Fruit fly (Drosophila melanogaster) whole organism, embryonic: ENCODE measurements around the gene PGAP2.

Source experiments
- BEAF-32 ChIP-seq: fragments of 200-800 bp; sonication (Bioruptor generic); optimal IDR thresholded peaks from 3 replicates; lab custom pipeline; 2017; ENCODE audit warnings: missing biosample characterization, missing genetic modification characterization, mild to moderate bottlenecking, moderate library complexity, missing genetic modification reagents
- C15 ChIP-seq: fragments of 200-800 bp; sonication (Bioruptor generic); IDR thresholded peaks from 3 replicates; pipeline ENCODE4 v1.3.6; 2022; ENCODE audit warnings: missing biosample characterization, missing genetic modification characterization
- CG10462 ChIP-seq: fragments of 200-800 bp; sonication (Bioruptor generic); optimal IDR thresholded peaks from 2 replicates; lab custom pipeline; 2016; ENCODE audit warnings: missing biosample characterization, missing genetic modification characterization
- CG13424 ChIP-seq: fragments of 200-800 bp; sonication (Bioruptor generic); optimal IDR thresholded peaks from 2 replicates; lab custom pipeline; 2019; ENCODE audit warnings: missing biosample characterization, mild to moderate bottlenecking, missing genetic modification characterization, moderate library complexity
- CG13894 ChIP-seq: fragments of 200-800 bp; sonication (Bioruptor generic); optimal IDR thresholded peaks from 3 replicates; lab custom pipeline; 2018; ENCODE audit warnings: missing biosample characterization, mild to moderate bottlenecking, missing genetic modification characterization, moderate library complexity
- CG17361 ChIP-seq: fragments of 200-800 bp; sonication (Bioruptor generic); IDR thresholded peaks from 3 replicates; pipeline ENCODE4 v1.3.6; 2022; ENCODE audit warnings: missing biosample characterization, missing genetic modification characterization
- CG18476 ChIP-seq: fragments of 200-800 bp; sonication (Bioruptor generic); optimal IDR thresholded peaks from 2 replicates; lab custom pipeline; 2016; ENCODE audit warnings: missing biosample characterization, mild to moderate bottlenecking, missing genetic modification characterization
- CG2116 ChIP-seq: fragments of 200-800 bp; sonication (Bioruptor generic); optimal IDR thresholded peaks from 3 replicates; lab custom pipeline; 2018; ENCODE audit warnings: missing biosample characterization, mild to moderate bottlenecking, missing genetic modification characterization
- CG2875 ChIP-seq: fragments of 200-800 bp; sonication (Bioruptor generic); optimal IDR thresholded peaks from 2 replicates; lab custom pipeline; 2017; ENCODE audit warnings: missing biosample characterization, mild to moderate bottlenecking, missing genetic modification characterization, missing genetic modification reagents
- CG3838 ChIP-seq: fragments of 200-800 bp; sonication (Bioruptor generic); optimal IDR thresholded peaks from 3 replicates; lab custom pipeline; 2016; ENCODE audit warnings: missing biosample characterization, missing genetic modification characterization
- CG4820 ChIP-seq: fragments of 200-800 bp; sonication (Bioruptor generic); optimal IDR thresholded peaks from 3 replicates; lab custom pipeline; 2016; ENCODE audit warnings: missing biosample characterization, missing genetic modification characterization
- CG6854 ChIP-seq: fragments of 200-800 bp; sonication (Bioruptor generic); optimal IDR thresholded peaks from 3 replicates; lab custom pipeline; 2017; ENCODE audit warnings: missing biosample characterization, mild to moderate bottlenecking, missing genetic modification characterization
- CG7745 ChIP-seq: fragments of 200-800 bp; sonication (Bioruptor generic); optimal IDR thresholded peaks from 2 replicates; lab custom pipeline; 2018; ENCODE audit warnings: missing biosample characterization, mild to moderate bottlenecking, missing genetic modification characterization, moderate library complexity
- CG9437 ChIP-seq: fragments of 200-800 bp; sonication (Bioruptor generic); optimal IDR thresholded peaks from 2 replicates; lab custom pipeline; 2018; ENCODE audit warnings: missing biosample characterization, mild to moderate bottlenecking, missing genetic modification characterization
- Camta ChIP-seq: fragments of 200-800 bp; sonication (Bioruptor generic); optimal IDR thresholded peaks from 2 replicates; lab custom pipeline; 2016; ENCODE audit warnings: missing biosample characterization, missing genetic modification characterization
- Eip74EF ChIP-seq, 2 experiments: fragments of 200-800 bp in 1 of 2; fragments of >200 bp in 1 of 2; sonication (Bioruptor generic) in 1 of 2; optimal IDR thresholded peaks; 2 replicates each; lab custom pipeline; 2017 to 2019; ENCODE audit warnings: missing biosample characterization in 2 of 2, missing genetic modification characterization in 2 of 2, mild to moderate bottlenecking in 1 of 2, moderate library complexity in 1 of 2
- Hey ChIP-seq: fragments of 200-800 bp; sonication (Bioruptor generic); optimal IDR thresholded peaks from 3 replicates; lab custom pipeline; 2018; ENCODE audit warnings: missing biosample characterization, mild to moderate bottlenecking, missing genetic modification characterization
- HmgD ChIP-seq: fragments of 200-800 bp; sonication (Bioruptor generic); optimal IDR thresholded peaks from 3 replicates; lab custom pipeline; 2016; ENCODE audit warnings: missing biosample characterization, missing genetic modification characterization
- Hmx ChIP-seq: fragments of 200-800 bp; sonication (Bioruptor generic); optimal IDR thresholded peaks from 2 replicates; lab custom pipeline; 2016; ENCODE audit warnings: missing biosample characterization, missing genetic modification characterization
- Meics ChIP-seq: fragments of 200-800 bp; sonication (Bioruptor generic); optimal IDR thresholded peaks from 2 replicates; lab custom pipeline; 2017; ENCODE audit warnings: missing biosample characterization, mild to moderate bottlenecking, missing genetic modification characterization
- Mrtf ChIP-seq: fragments of 200-800 bp; sonication (Bioruptor generic); IDR thresholded peaks from 3 replicates; pipeline ENCODE4 v1.3.6; 2022; ENCODE audit warnings: missing biosample characterization, missing genetic modification characterization
- Scr ChIP-seq: fragments of 200-800 bp; sonication (Bioruptor generic); IDR thresholded peaks from 2 replicates; pipeline ENCODE4 v1.3.6; 2022; ENCODE audit warnings: missing biosample characterization, missing genetic modification characterization; ENCODE audit not compliant: partially characterized antibody
- Sry-β ChIP-seq: fragments of 200-800 bp; sonication (Bioruptor generic); optimal IDR thresholded peaks from 2 replicates; lab custom pipeline; 2018; ENCODE audit warnings: missing biosample characterization, mild to moderate bottlenecking, missing genetic modification characterization, moderate library complexity
- Trl ChIP-seq, 3 experiments: fragments of >200 bp in 2 of 3; fragments of 200-800 bp in 1 of 3; sonication (Bioruptor generic) in 1 of 3; optimal IDR thresholded peaks; 2 replicates in 1 of 3; 3 replicates in 2 of 3; lab custom pipeline; 2016 to 2017; ENCODE audit warnings: missing biosample characterization in 1 of 3, missing genetic modification characterization in 1 of 3
- dysf ChIP-seq: fragments of 200-800 bp; sonication (Bioruptor generic); IDR thresholded peaks from 3 replicates; pipeline ENCODE4 v1.3.6; 2022; ENCODE audit warnings: missing biosample characterization, missing genetic modification characterization
- emc ChIP-seq: fragments of 200-800 bp; sonication (Bioruptor generic); optimal IDR thresholded peaks from 2 replicates; lab custom pipeline; 2016; ENCODE audit warnings: missing biosample characterization, missing genetic modification characterization
- ewg ChIP-seq: fragments of 200-800 bp; sonication (Bioruptor generic); optimal IDR thresholded peaks from 3 replicates; lab custom pipeline; 2017; ENCODE audit warnings: mild to moderate bottlenecking, missing biosample characterization, missing genetic modification reagents, missing genetic modification characterization
- grau ChIP-seq: fragments of 200-800 bp; optimal IDR thresholded peaks from 3 replicates; lab custom pipeline; 2019; ENCODE audit warnings: missing biosample characterization, mild to moderate bottlenecking, missing genetic modification characterization, moderate library complexity
- her ChIP-seq: fragments of 200-800 bp; sonication (Bioruptor generic); optimal IDR thresholded peaks from 2 replicates; lab custom pipeline; 2016; ENCODE audit warnings: missing biosample characterization, missing genetic modification characterization
- hkb ChIP-seq, 2 experiments: fragments of 200-800 bp in 1 of 2; fragments of >200 bp in 1 of 2; sonication (Bioruptor generic) in 1 of 2; IDR thresholded peaks in 1 of 2; optimal IDR thresholded peaks in 1 of 2; 2 replicates each; pipeline versions ENCODE4 v1.3.6 to Lab custom; 2017 to 2022; ENCODE audit warnings: missing biosample characterization in 1 of 2, missing genetic modification characterization in 1 of 2
- kay ChIP-seq: fragments of 200-800 bp; sonication (Bioruptor generic); optimal IDR thresholded peaks from 2 replicates; lab custom pipeline; 2016; ENCODE audit warnings: missing biosample characterization, missing genetic modification characterization
- lbe ChIP-seq: fragments of 200-800 bp; sonication (Bioruptor generic); optimal IDR thresholded peaks from 2 replicates; lab custom pipeline; 2016; ENCODE audit warnings: missing biosample characterization, mild to moderate bottlenecking, missing genetic modification characterization
- mirr ChIP-seq: fragments of 200-800 bp; sonication (Bioruptor generic); optimal IDR thresholded peaks from 3 replicates; lab custom pipeline; 2018; ENCODE audit warnings: missing biosample characterization, mild to moderate bottlenecking, missing genetic modification characterization
- nerfin-1 ChIP-seq: fragments of 200-800 bp; sonication (Bioruptor generic); optimal IDR thresholded peaks from 3 replicates; lab custom pipeline; 2019; ENCODE audit warnings: missing biosample characterization, mild to moderate bottlenecking, missing genetic modification characterization, moderate library complexity
- onecut ChIP-seq: fragments of 200-800 bp; sonication (Bioruptor generic); IDR thresholded peaks from 2 replicates; pipeline ENCODE4 v1.3.6; 2022; ENCODE audit warnings: missing biosample characterization, missing genetic modification characterization
- pb ChIP-seq: fragments of 200-800 bp; sonication (Bioruptor generic); optimal IDR thresholded peaks from 3 replicates; lab custom pipeline; 2016; ENCODE audit warnings: missing biosample characterization, missing genetic modification characterization
- phol ChIP-seq: fragments of 200-800 bp; sonication (Bioruptor generic); optimal IDR thresholded peaks from 3 replicates; lab custom pipeline; 2018; ENCODE audit warnings: missing biosample characterization, mild to moderate bottlenecking, missing genetic modification characterization, moderate library complexity
- pum ChIP-seq: fragments of 200-800 bp; sonication (Bioruptor generic); optimal IDR thresholded peaks from 2 replicates; lab custom pipeline; 2016; ENCODE audit warnings: missing biosample characterization, missing genetic modification characterization
- pzg ChIP-seq: fragments of 200-800 bp; sonication (Bioruptor generic); optimal IDR thresholded peaks from 3 replicates; lab custom pipeline; 2018; ENCODE audit warnings: missing biosample characterization, mild to moderate bottlenecking, missing genetic modification characterization, moderate library complexity
- row ChIP-seq: fragments of 200-800 bp; sonication (Bioruptor generic); IDR thresholded peaks from 3 replicates; pipeline ENCODE4 v1.3.6; 2022; ENCODE audit warnings: missing biosample characterization, missing genetic modification characterization
- schlank ChIP-seq: fragments of 200-800 bp; sonication (Bioruptor generic); optimal IDR thresholded peaks from 2 replicates; lab custom pipeline; 2018; ENCODE audit warnings: missing biosample characterization, mild to moderate bottlenecking, missing genetic modification characterization
- sens ChIP-seq: fragments of 200-800 bp; sonication (Bioruptor generic); peaks from one replicate; lab custom pipeline; 2016; ENCODE audit warnings: missing biosample characterization, missing genetic modification characterization
- so ChIP-seq: fragments of 200-800 bp; sonication (Bioruptor generic); IDR thresholded peaks from 3 replicates; pipeline ENCODE4 v1.3.6; 2022; ENCODE audit warnings: missing biosample characterization, missing genetic modification characterization
- trem ChIP-seq: fragments of 200-800 bp; optimal IDR thresholded peaks from 3 replicates; lab custom pipeline; 2019; ENCODE audit warnings: missing biosample characterization, mild to moderate bottlenecking, missing genetic modification characterization, moderate library complexity
- vnd ChIP-seq: fragments of 200-800 bp; sonication (Bioruptor generic); IDR thresholded peaks from 3 replicates; pipeline ENCODE4 v1.3.6; 2022; ENCODE audit warnings: missing biosample characterization, missing genetic modification characterization; ENCODE audit not compliant: partially characterized antibody
- yki ChIP-seq: fragments of >200 bp; optimal IDR thresholded peaks from 3 replicates; lab custom pipeline; 2018
- zf30C ChIP-seq: fragments of 200-800 bp; sonication (Bioruptor generic); optimal IDR thresholded peaks from 3 replicates; lab custom pipeline; 2018; ENCODE audit warnings: missing biosample characterization, mild to moderate bottlenecking, missing genetic modification characterization
- zfh2 ChIP-seq: fragments of 200-800 bp; sonication (Bioruptor generic); optimal IDR thresholded peaks from 2 replicates; lab custom pipeline; 2016; ENCODE audit warnings: missing biosample characterization, missing genetic modification characterization

Gene PGAP2

dm6 chr2L:827516-828362, 8.4 kb upstream of the PGAP2 start (continued):
- TF ChIP-seq CG13894 (tag; lab: Kevin White, UChicago): no peak
- TF ChIP-seq schlank (tag; lab: Kevin White, UChicago): no peak
- no peak for TF ChIP-seq pzg (GFP tag; lab: Kevin White, UChicago)
- peak; percentile 64; the same call in 2 of the 3 replicates for TF ChIP-seq row (GFP tag; lab: Robert Waterston, UW)
- no peak for TF ChIP-seq hkb (optimal IDR thresholded peaks at IDR 0.05; lab: Kevin White, UChicago)
- TF ChIP-seq hkb (GFP tag; IDR thresholded peaks at IDR 0.05; lab: Robert Waterston, UW): peak; percentile 50; the same call in 1 of the 2 replicates
- no peak for TF ChIP-seq dysf
- no peak for TF ChIP-seq Mrtf (GFP tag; lab: Robert Waterston, UW)
- no peak for TF ChIP-seq BEAF-32
- TF ChIP-seq CG7745 (tag; lab: Kevin White, UChicago): no peak
- TF ChIP-seq sens: peak; percentile 94
- no peak for TF ChIP-seq mirr (GFP tag; lab: Kevin White, UChicago)
- peak; percentile 32 for TF ChIP-seq CG10462 (GFP tag; lab: Kevin White, UChicago)
- TF ChIP-seq C15 (GFP tag; lab: Robert Waterston, UW): no peak
- TF ChIP-seq vnd (GFP tag; lab: Robert Waterston, UW): no peak
- TF ChIP-seq CG9437: peak; percentile 29
- TF ChIP-seq grau (tag; lab: Kevin White, UChicago): peak; percentile 18
- no peak for TF ChIP-seq CG6854 (GFP tag; lab: Kevin White, UChicago)
- TF ChIP-seq Trl (optimal IDR thresholded peaks at IDR 0.05; lab: Kevin White, UChicago): no peak
- TF ChIP-seq Trl (GFP tag; optimal IDR thresholded peaks at IDR 0.05; lab: Kevin White, UChicago): no peak
- no peak for TF ChIP-seq zfh2
- TF ChIP-seq Hmx (GFP tag; lab: Kevin White, UChicago): no peak
- TF ChIP-seq CG2875: peak; percentile 66
- TF ChIP-seq CG3838 (GFP tag; lab: Kevin White, UChicago): no peak
- TF ChIP-seq Scr: no peak
- no peak for TF ChIP-seq pum (GFP tag; lab: Kevin White, UChicago)
- TF ChIP-seq trem (tag; lab: Kevin White, UChicago): peak; percentile 8
- TF ChIP-seq so: 0 out of 3 replicates have a peak, but pooled peaks have one; percentile 11
- TF ChIP-seq ewg (GFP tag; lab: Kevin White, UChicago): peak; percentile 46
- no peak for TF ChIP-seq kay
- no peak for TF ChIP-seq CG4820 (GFP tag; lab: Kevin White, UChicago)
- no peak for TF ChIP-seq her (GFP tag; lab: Kevin White, UChicago)
- TF ChIP-seq lbe (GFP tag; lab: Kevin White, UChicago): no peak
- TF ChIP-seq CG13424 (tag; lab: Kevin White, UChicago): peak; percentile 39
- no peak for TF ChIP-seq CG18476 (GFP tag; lab: Kevin White, UChicago)
- TF ChIP-seq Sry-β: no peak
- peak; percentile 52 for TF ChIP-seq phol
- no peak for TF ChIP-seq zf30C (GFP tag; lab: Kevin White, UChicago)
- peak; percentile 33 for TF ChIP-seq nerfin-1 (tag; lab: Kevin White, UChicago)
- TF ChIP-seq Camta (GFP tag; lab: Kevin White, UChicago): no peak
- TF ChIP-seq CG2116 (GFP tag; lab: Kevin White, UChicago): peak; percentile 0
- no peak for TF ChIP-seq Hey
- no peak for TF ChIP-seq HmgD (GFP tag; lab: Kevin White, UChicago)
- no peak for TF ChIP-seq Meics (GFP tag; lab: Kevin White, UChicago)
- no peak for TF ChIP-seq onecut (GFP tag; lab: Robert Waterston, UW)
- no peak for TF ChIP-seq emc (GFP tag; lab: Kevin White, UChicago)
- peak; percentile 56; the same call in 2 of the 3 replicates for TF ChIP-seq CG17361 (GFP tag; lab: Robert Waterston, UW)
- no peak for TF ChIP-seq pb
- peak in 1 of 2 experiments; percentile 30 for TF ChIP-seq Eip74EF (GFP tag; optimal IDR thresholded peaks at IDR 0.05; lab: Kevin White, UChicago)
- no peak for TF ChIP-seq yki
